Worm (Caenorhabditis elegans): ENCODE measurements around the gene ZK816.1.

- TF ChIP-seq unc-39 (tag; optimal IDR thresholded peaks at IDR 0.05) (no peak), snpc-4 (tag; optimal IDR thresholded peaks at IDR 0.05) (no peak), lsy-2 (tag; optimal IDR thresholded peaks at IDR 0.05) (no peak), elt-1 (tag; optimal IDR thresholded peaks at IDR 0.05; ENCODE audit: borderline replicate concordance, insufficient read depth) (peak; percentile 84)
Measured at ce11 chrX:3315891-3316657, 35.4 kb upstream of the ZK816.1 start.

Measured in whole organism, mixed stage, embryonic.